Worm (Caenorhabditis elegans): ENCODE measurements around the gene cdf-2.

Gene cdf-2

ce11 chrX:12480447-12480998 lies 13.8 kb upstream of the cdf-2 start, which contains the start of gene atf-6 (continued):
- TF ChIP-seq dmd-6 (GFP tag; IDR thresholded peaks at IDR 0.05): peak; percentile 84
- no peak for TF ChIP-seq zip-2 (tag; optimal IDR thresholded peaks at IDR 0.05)
- peak; percentile 77 for TF ChIP-seq mxl-3 (GFP tag; optimal IDR thresholded peaks at IDR 0.05)
- peak; percentile 48; the same call in 1 of the 2 replicates for TF ChIP-seq arid-1 (GFP tag; conservative IDR thresholded peaks at IDR 0.05)
- no peak for TF ChIP-seq attf-4 (tag; optimal IDR thresholded peaks at IDR 0.05)
- 0 out of 2 replicates have a peak, but pooled peaks have one; percentile 29 for TF ChIP-seq dmd-8 (GFP tag; IDR thresholded peaks at IDR 0.05)
- TF ChIP-seq nhr-42 (GFP tag; IDR thresholded peaks at IDR 0.05): peak; percentile 83; the same call in 1 of the 2 replicates
- TF ChIP-seq nhr-41 (GFP tag; IDR thresholded peaks at IDR 0.05): peak; percentile 73; the same call in 1 of the 2 replicates
- peak; percentile 79 for TF ChIP-seq lin-13 (GFP tag; optimal IDR thresholded peaks at IDR 0.05)
- TF ChIP-seq madf-9 (GFP tag; conservative IDR thresholded peaks at IDR 0.05): 0 out of 2 replicates have a peak, but pooled peaks have one; percentile 33
- TF ChIP-seq unc-62 (GFP tag; optimal IDR thresholded peaks at IDR 0.05 in 1 of 2): peak in 1 of 2 experiments; percentile 96
- no peak for TF ChIP-seq unc-62 (tag; optimal IDR thresholded peaks at IDR 0.05)
- TF ChIP-seq Y105C5A.15 (GFP tag; IDR thresholded peaks at IDR 0.05): no peak
- TF ChIP-seq fkh-10 (GFP tag; optimal IDR thresholded peaks at IDR 0.05): peak; percentile 48
- peak; percentile 95 for TF ChIP-seq mep-1 (tag; optimal IDR thresholded peaks at IDR 0.05)
- peak; percentile 59 for TF ChIP-seq nhr-77 (tag; optimal IDR thresholded peaks at IDR 0.05)
- TF ChIP-seq spr-3 (GFP tag; optimal IDR thresholded peaks at IDR 0.05): no peak
- no peak for TF ChIP-seq Y75B8A.6 (GFP tag; IDR thresholded peaks at IDR 0.05)
- peak; percentile 30 for TF ChIP-seq jun-1 (tag; optimal IDR thresholded peaks at IDR 0.05)
- TF ChIP-seq nhr-48 (tag; optimal IDR thresholded peaks at IDR 0.05): peak; percentile 56
- peak; percentile 83 for TF ChIP-seq nhr-6 (tag; optimal IDR thresholded peaks at IDR 0.05)
- TF ChIP-seq hlh-11 (tag; optimal IDR thresholded peaks at IDR 0.05): peak; percentile 91
- peak; percentile 96 for TF ChIP-seq set-16 (GFP tag; IDR thresholded peaks at IDR 0.05)
- TF ChIP-seq nhr-111 (GFP tag; optimal IDR thresholded peaks at IDR 0.05): no peak
- TF ChIP-seq lsy-2 (tag; optimal IDR thresholded peaks at IDR 0.05): peak; percentile 56 to 83
- TF ChIP-seq saeg-2 (GFP tag; IDR thresholded peaks at IDR 0.05): no peak
- TF ChIP-seq nhr-28 (tag; optimal IDR thresholded peaks at IDR 0.05): peak; percentile 85
- TF ChIP-seq lin-38 (GFP tag; IDR thresholded peaks at IDR 0.05): peak; percentile 94
- TF ChIP-seq aha-1 (tag): peak; percentile 100
- TF ChIP-seq ctbp-1 (GFP tag; IDR thresholded peaks at IDR 0.05): peak; percentile 86
- peak; percentile 85 for TF ChIP-seq mes-2 (tag; optimal IDR thresholded peaks at IDR 0.05; ENCODE audit: poor library complexity, severe bottlenecking)
- TF ChIP-seq dpl-1 (GFP tag; optimal IDR thresholded peaks at IDR 0.05): peak; percentile 48
- TF ChIP-seq mdl-1 (tag; optimal IDR thresholded peaks at IDR 0.05): peak in 1 of 2 experiments; percentile 60
- peak; percentile 24 for TF ChIP-seq pqm-1 (tag; optimal IDR thresholded peaks at IDR 0.05)
- peak; percentile 73 for TF ChIP-seq F37D6.2 (tag; optimal IDR thresholded peaks at IDR 0.05)
- TF ChIP-seq egl-27 (tag; optimal IDR thresholded peaks at IDR 0.05): no peak
- peak; percentile 96 for TF ChIP-seq dve-1 (tag; optimal IDR thresholded peaks at IDR 0.05; ENCODE audit: insufficient read depth)
- TF ChIP-seq daf-8 (GFP tag; IDR thresholded peaks at IDR 0.05): no peak
- TF ChIP-seq ztf-11 (tag; optimal IDR thresholded peaks at IDR 0.05): no peak
- no peak for TF ChIP-seq nhr-10 (tag; optimal IDR thresholded peaks at IDR 0.05)
- TF ChIP-seq vab-7 (GFP tag; IDR thresholded peaks at IDR 0.05): no peak; the same call in 1 of the 2 replicates
- TF ChIP-seq mxl-2 (GFP tag; conservative IDR thresholded peaks at IDR 0.05): no peak
- no peak for TF ChIP-seq F44E2.7 (GFP tag; IDR thresholded peaks at IDR 0.05)
- peak; percentile 17 for TF ChIP-seq zfp-2 (tag; optimal IDR thresholded peaks at IDR 0.05)
- TF ChIP-seq php-3 (GFP tag; IDR thresholded peaks at IDR 0.05): no peak
- TF ChIP-seq tra-1 (GFP tag; IDR thresholded peaks at IDR 0.05): peak; percentile 15; the same call in 1 of the 2 replicates
